Worm (Caenorhabditis elegans) whole organism, L3 larva: Measurements from ENCODE around the gene rpn-1.

Experiments
- R02D3.7 ChIP-seq: fragments of 150-350 bp; optimal IDR thresholded peaks from 2 replicates; lab custom pipeline; 2014; ENCODE audit warnings: missing biosample characterization, missing genetic modification characterization
- ZK546.5 ChIP-seq: sonication (generic microtip); optimal IDR thresholded peaks from 2 replicates; lab custom pipeline; 2017; ENCODE audit warnings: missing biosample characterization, missing genetic modification characterization
- aly-2 ChIP-seq: fragments of 150-350 bp; optimal IDR thresholded peaks from 2 replicates; lab custom pipeline; 2014; ENCODE audit warnings: missing biosample characterization, missing genetic modification characterization
- ama-1 ChIP-seq: fragments of 150-350 bp; optimal IDR thresholded peaks from 2 replicates; lab custom pipeline; 2018
- ceh-28 ChIP-seq: fragments of 150-350 bp; optimal IDR thresholded peaks from 2 replicates; lab custom pipeline; 2014; ENCODE audit warnings: missing biosample characterization, missing genetic modification reagents, missing genetic modification characterization
- ceh-82 ChIP-seq: fragments of 150-350 bp; optimal IDR thresholded peaks from 2 replicates; lab custom pipeline; 2014; ENCODE audit warnings: missing biosample characterization, missing genetic modification characterization
- ceh-9 ChIP-seq: sonication (generic microtip); optimal IDR thresholded peaks from 2 replicates; lab custom pipeline; 2018; ENCODE audit warnings: missing biosample characterization, missing genetic modification characterization
- daf-12 ChIP-seq: fragments of 150-350 bp; optimal IDR thresholded peaks from 2 replicates; lab custom pipeline; 2014; ENCODE audit warnings: missing biosample characterization, missing genetic modification reagents, missing genetic modification characterization
- egl-27 ChIP-seq: sonication (generic microtip); optimal IDR thresholded peaks from 4 replicates; lab custom pipeline; 2017; ENCODE audit warnings: missing biosample characterization, missing genetic modification reagents, missing genetic modification characterization
- egl-5 ChIP-seq: fragments of 150-350 bp; optimal IDR thresholded peaks from 2 replicates; lab custom pipeline; 2017; ENCODE audit warnings: missing biosample characterization, missing genetic modification reagents, missing genetic modification characterization, inconsistent platforms
- elt-1 ChIP-seq: fragments of 150-350 bp; optimal IDR thresholded peaks from 2 replicates; lab custom pipeline; 2014; ENCODE audit warnings: missing biosample characterization, missing genetic modification characterization
- elt-2 ChIP-seq: sonication (generic microtip); optimal IDR thresholded peaks from 2 replicates; lab custom pipeline; 2016; ENCODE audit warnings: missing genetic modification reagents, mild to moderate bottlenecking, missing genetic modification characterization, missing compliant biosample characterization
- elt-3 ChIP-seq, 3 experiments: fragments of 150-350 bp in 1 of 3; sonication (generic microtip) in 2 of 3; optimal IDR thresholded peaks; 2 replicates in 2 of 3; 4 replicates in 1 of 3; lab custom pipeline; 2014 to 2017; ENCODE audit warnings: missing biosample characterization in 3 of 3, missing genetic modification characterization in 3 of 3
- eor-1 ChIP-seq, 2 experiments: fragments of 150-350 bp; optimal IDR thresholded peaks; 2 replicates each; lab custom pipeline; 2014 to 2018; ENCODE audit warnings: missing biosample characterization in 2 of 2, missing genetic modification characterization in 2 of 2
- fkh-10 ChIP-seq: sonication (generic microtip); optimal IDR thresholded peaks from 2 replicates; lab custom pipeline; 2017; ENCODE audit warnings: missing biosample characterization, missing genetic modification reagents, missing genetic modification characterization
- fos-1 ChIP-seq: fragments of 150-350 bp; optimal IDR thresholded peaks from 2 replicates; lab custom pipeline; 2014; ENCODE audit warnings: missing biosample characterization, missing genetic modification characterization
- hmg-11 ChIP-seq: sonication (generic microtip); optimal IDR thresholded peaks from 2 replicates; lab custom pipeline; 2016; ENCODE audit warnings: missing genetic modification characterization, missing compliant biosample characterization
- jun-1 ChIP-seq: fragments of 150-350 bp; optimal IDR thresholded peaks from 2 replicates; lab custom pipeline; 2014; ENCODE audit warnings: missing biosample characterization, missing genetic modification reagents, missing genetic modification characterization
- lin-15B ChIP-seq: fragments of 150-350 bp; optimal IDR thresholded peaks from 2 replicates; lab custom pipeline; 2014; ENCODE audit warnings: missing biosample characterization, missing genetic modification characterization
- lin-39 ChIP-seq: fragments of 150-350 bp; optimal IDR thresholded peaks from 2 replicates; lab custom pipeline; 2018; ENCODE audit warnings: missing biosample characterization, missing genetic modification reagents, missing genetic modification characterization
- lsy-12 ChIP-seq: sonication (generic microtip); optimal IDR thresholded peaks from 2 replicates; lab custom pipeline; 2016; ENCODE audit warnings: mild to moderate bottlenecking, missing genetic modification characterization, missing compliant biosample characterization
- mdl-1 ChIP-seq: fragments of 150-350 bp; optimal IDR thresholded peaks from 2 replicates; lab custom pipeline; 2014; ENCODE audit warnings: missing biosample characterization, missing genetic modification characterization
- mml-1 ChIP-seq: fragments of 150-350 bp; sonication (generic microtip); optimal IDR thresholded peaks from 3 replicates; lab custom pipeline; 2014; ENCODE audit warnings: missing biosample characterization, missing genetic modification characterization
- nfya-1 ChIP-seq: sonication (generic microtip); optimal IDR thresholded peaks from 2 replicates; lab custom pipeline; 2017; ENCODE audit warnings: missing genetic modification characterization, mild to moderate bottlenecking, missing compliant biosample characterization, antibody characterized with exemption, moderate library complexity; ENCODE audit not compliant: insufficient read depth
- nhr-12 ChIP-seq: fragments of 150-350 bp; optimal IDR thresholded peaks from 2 replicates; lab custom pipeline; 2014; ENCODE audit warnings: missing biosample characterization, missing genetic modification characterization
- nhr-23 ChIP-seq: fragments of 150-350 bp; optimal IDR thresholded peaks from 2 replicates; lab custom pipeline; 2014; ENCODE audit warnings: missing biosample characterization, missing genetic modification reagents, missing genetic modification characterization
- nhr-237 ChIP-seq: fragments of 150-350 bp; optimal IDR thresholded peaks from 2 replicates; lab custom pipeline; 2014; ENCODE audit warnings: missing biosample characterization, missing genetic modification characterization
- nhr-25 ChIP-seq: sonication (generic microtip); optimal IDR thresholded peaks from 2 replicates; lab custom pipeline; 2017; ENCODE audit warnings: missing biosample characterization, missing genetic modification characterization
- nhr-28 ChIP-seq: fragments of 150-350 bp; optimal IDR thresholded peaks from 2 replicates; lab custom pipeline; 2014; ENCODE audit warnings: missing biosample characterization, missing genetic modification characterization
- nhr-43 ChIP-seq: sonication (generic microtip); optimal IDR thresholded peaks from 2 replicates; lab custom pipeline; 2016; ENCODE audit warnings: mild to moderate bottlenecking, missing genetic modification characterization, missing compliant biosample characterization; ENCODE audit not compliant: poor library complexity, severe bottlenecking
- nhr-67 ChIP-seq: fragments of 150-350 bp; optimal IDR thresholded peaks from 2 replicates; lab custom pipeline; 2014; ENCODE audit warnings: missing biosample characterization, missing genetic modification characterization
- nhr-76 ChIP-seq: fragments of 150-350 bp; sonication (generic microtip); optimal IDR thresholded peaks from 5 replicates; lab custom pipeline; 2014; ENCODE audit warnings: missing biosample characterization, missing genetic modification characterization
- nhr-77 ChIP-seq: fragments of 150-350 bp; optimal IDR thresholded peaks from 2 replicates; lab custom pipeline; 2014; ENCODE audit warnings: missing biosample characterization, missing genetic modification characterization
- pha-4 ChIP-seq: fragments of 150-350 bp; optimal IDR thresholded peaks from 2 replicates; lab custom pipeline; 2014; ENCODE audit warnings: missing biosample characterization, missing genetic modification reagents, missing genetic modification characterization
- pqm-1 ChIP-seq: fragments of 150-350 bp; optimal IDR thresholded peaks from 2 replicates; lab custom pipeline; 2017; ENCODE audit warnings: missing biosample characterization, missing genetic modification characterization, inconsistent platforms
- sea-2 ChIP-seq: fragments of 150-350 bp; sonication (generic microtip); optimal IDR thresholded peaks from 4 replicates; lab custom pipeline; 2014; ENCODE audit warnings: missing biosample characterization, missing genetic modification reagents, missing genetic modification characterization
- skn-1 ChIP-seq: fragments of 150-350 bp; optimal IDR thresholded peaks from 2 replicates; lab custom pipeline; 2014; ENCODE audit warnings: missing biosample characterization, missing genetic modification characterization
- snpc-4 ChIP-seq: fragments of 150-350 bp; optimal IDR thresholded peaks from 2 replicates; lab custom pipeline; 2014; ENCODE audit warnings: missing biosample characterization, missing genetic modification characterization
- tbx-2 ChIP-seq: sonication (generic microtip); optimal IDR thresholded peaks from 2 replicates; lab custom pipeline; 2016; ENCODE audit warnings: mild to moderate bottlenecking, missing genetic modification characterization, missing compliant biosample characterization
- unc-39 ChIP-seq: sonication (generic microtip); optimal IDR thresholded peaks from 4 replicates; lab custom pipeline; 2017; ENCODE audit warnings: missing biosample characterization, missing genetic modification characterization
- zag-1 ChIP-seq: fragments of 150-350 bp; optimal IDR thresholded peaks from 2 replicates; lab custom pipeline; 2014; ENCODE audit warnings: missing biosample characterization, missing genetic modification characterization
- ztf-11 ChIP-seq: fragments of 150-350 bp; optimal IDR thresholded peaks from 2 replicates; lab custom pipeline; 2014; ENCODE audit warnings: missing biosample characterization, missing genetic modification characterization
- ztf-4 ChIP-seq: fragments of 150-350 bp; optimal IDR thresholded peaks from 2 replicates; lab custom pipeline; 2014; ENCODE audit warnings: missing biosample characterization, missing genetic modification characterization

rpn-1 gene

DNA sequence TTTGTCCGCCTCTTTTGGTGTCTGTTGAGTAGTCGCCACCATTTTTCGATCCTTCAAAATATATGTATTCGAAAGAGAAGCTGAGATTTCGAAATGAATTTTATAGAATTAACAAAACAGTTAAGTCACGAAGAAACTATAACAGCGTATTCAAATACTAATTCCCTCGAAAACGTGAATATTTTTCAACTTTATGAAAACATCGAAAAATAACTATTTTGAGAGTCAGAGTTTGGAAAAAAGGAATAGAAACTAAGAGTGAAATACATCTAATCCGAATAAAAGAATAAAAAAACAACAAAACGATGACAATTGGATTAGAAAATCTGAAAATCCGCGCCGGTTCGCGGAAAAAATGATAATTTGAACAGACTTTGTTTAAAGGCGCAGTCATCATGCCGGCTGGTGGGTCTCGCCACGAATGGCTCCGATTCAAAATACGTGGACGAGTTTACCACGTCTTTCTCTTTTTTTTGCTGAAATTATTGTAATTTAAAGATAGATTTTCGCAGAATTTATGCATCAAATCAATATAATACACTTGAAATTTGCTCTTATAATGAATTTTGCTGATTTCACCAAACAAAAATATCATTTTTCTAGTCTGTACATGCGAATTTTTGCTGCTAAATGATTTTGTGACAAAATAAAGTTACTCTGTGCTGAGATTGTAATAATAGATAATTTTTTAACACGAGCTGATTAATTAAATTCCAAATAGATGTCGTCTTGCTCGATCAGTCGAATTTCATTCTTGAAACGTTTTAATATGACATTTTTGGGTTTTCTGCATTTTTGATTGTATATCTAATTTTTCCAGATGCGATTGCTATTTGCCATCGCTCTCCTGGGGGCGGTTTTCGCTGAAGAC, at the start of gene rpn-1, which contains the start of gene ribo-1:
rpn-1 (minus strand) TSS at position 51 of the 871 bp plus-strand sequence.
ribo-1 (plus strand) TSS at position 821 of the 871 bp plus-strand sequence.
- TF ChIP-seq lin-39 (tag; lab: Kevin White, UChicago) (peak; percentile 65), lin-15B (tag; lab: Kevin White, UChicago) (peak; percentile 55), ztf-4 (tag; lab: Kevin White, UChicago) (no peak), aly-2 (no peak), unc-39 (tag; lab: Kevin White, UChicago) (no peak), fkh-10 (GFP tag; lab: Kevin White, UChicago) (no peak), ceh-9 (tag; lab: Kevin White, UChicago) (no peak), egl-27 (tag; lab: Kevin White, UChicago) (no peak), hmg-11 (tag; lab: Kevin White, UChicago) (peak; percentile 53), sea-2 (GFP tag; lab: Kevin White, UChicago) (no peak), ceh-82 (tag; lab: Kevin White, UChicago) (no peak), mdl-1 (no peak), fos-1 (tag; lab: Kevin White, UChicago) (no peak), egl-5 (tag; lab: Kevin White, UChicago) (peak; percentile 39), pqm-1 (no peak), jun-1 (tag; lab: Kevin White, UChicago) (no peak), nhr-237 (no peak), eor-1 (tag; optimal IDR thresholded peaks at IDR 0.05; lab: Kevin White, UChicago) (no peak), ztf-11 (tag; lab: Kevin White, UChicago) (no peak), skn-1 (tag; lab: Kevin White, UChicago) (peak; percentile 99), elt-3 (tag; optimal IDR thresholded peaks at IDR 0.05; lab: Kevin White, UChicago) (no peak), elt-2 (tag; lab: Kevin White, UChicago) (peak; percentile 15), mml-1 (tag; lab: Kevin White, UChicago) (no peak), nhr-76 (tag; lab: Kevin White, UChicago) (no peak), nfya-1 (peak; percentile 68), ama-1 (peak; percentile 2), zag-1 (tag; lab: Kevin White, UChicago) (no peak), nhr-25 (no peak), ZK546.5 (tag; lab: Kevin White, UChicago) (no peak), tbx-2 (no peak), nhr-67 (tag; lab: Kevin White, UChicago) (no peak), nhr-12 (tag; lab: Kevin White, UChicago) (no peak), nhr-28 (tag; lab: Kevin White, UChicago) (no peak), elt-1 (tag; lab: Kevin White, UChicago) (no peak), nhr-77 (tag; lab: Kevin White, UChicago) (no peak), nhr-43 (tag; lab: Kevin White, UChicago) (no peak), nhr-23 (no peak), daf-12 (tag; lab: Kevin White, UChicago) (no peak), pha-4 (tag; lab: Kevin White, UChicago) (peak; percentile 55), ceh-28 (tag; lab: Kevin White, UChicago) (no peak), lsy-12 (no peak), snpc-4 (tag; lab: Kevin White, UChicago) (peak; percentile 17), R02D3.7 (tag; lab: Kevin White, UChicago) (no peak)

DNA sequence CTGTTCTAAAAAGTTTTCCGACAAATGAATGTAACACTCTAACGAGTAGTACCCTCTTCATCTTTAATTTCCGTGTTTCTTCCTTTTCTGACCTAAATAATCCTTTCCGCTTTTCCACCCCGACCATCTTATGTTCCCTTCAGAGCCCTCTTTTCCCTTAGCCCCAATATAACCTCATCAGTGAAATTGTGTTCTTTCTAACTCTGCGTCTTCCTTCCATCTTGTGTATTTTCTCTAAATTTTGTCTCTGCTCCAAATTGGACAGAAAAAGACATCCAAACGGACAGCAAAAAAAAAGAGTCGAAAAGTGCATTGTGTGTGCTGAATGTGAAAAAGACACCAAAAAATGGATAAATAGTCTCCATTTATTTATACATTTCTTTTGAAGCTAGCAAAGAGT, 49.8 kb upstream of the rpn-1 start:
- peak; percentile 46 for TF ChIP-seq hmg-11 (tag; lab: Kevin White, UChicago)
- peak; percentile 47 for TF ChIP-seq nfya-1
- no peak for TF ChIP-seq daf-12 (tag; lab: Kevin White, UChicago)
